Worm (Caenorhabditis elegans): ENCODE results near the gene T04F3.4.

The T04F3.4 gene

ce11 chrV:11764373-11764954, 1.6 kb upstream of the T04F3.4 start, which contains the start of the genes F55A11.1 and syx-5:
F55A11.1 (minus strand) TSS chrV:11764385.
syx-5 (plus strand) TSS chrV:11764904.
- TF ChIP-seq fkh-2 (tag; optimal IDR thresholded peaks at IDR 0.05) (no peak), nhr-67 (tag; optimal IDR thresholded peaks at IDR 0.05) (no peak), lin-39 (tag; optimal IDR thresholded peaks at IDR 0.05) (no peak), ama-1 (optimal IDR thresholded peaks at IDR 0.05) (no peak), jun-1 (tag; optimal IDR thresholded peaks at IDR 0.05) (peak; percentile 72), daf-12 (tag; optimal IDR thresholded peaks at IDR 0.05) (no peak), nhr-12 (tag; optimal IDR thresholded peaks at IDR 0.05) (no peak), ztf-11 (tag; optimal IDR thresholded peaks at IDR 0.05) (no peak), egl-5 (tag; optimal IDR thresholded peaks at IDR 0.05) (peak; percentile 10), hmg-11 (tag; optimal IDR thresholded peaks at IDR 0.05) (peak; percentile 83), nhr-77 (tag; optimal IDR thresholded peaks at IDR 0.05) (no peak), pqm-1 (tag; optimal IDR thresholded peaks at IDR 0.05) (peak; percentile 53), ceh-28 (tag; optimal IDR thresholded peaks at IDR 0.05) (peak; percentile 86), nhr-28 (tag; optimal IDR thresholded peaks at IDR 0.05) (no peak), elt-2 (tag; optimal IDR thresholded peaks at IDR 0.05) (peak; percentile 61), zag-1 (tag; optimal IDR thresholded peaks at IDR 0.05) (no peak), ceh-9 (tag; optimal IDR thresholded peaks at IDR 0.05) (no peak), ceh-82 (tag; optimal IDR thresholded peaks at IDR 0.05) (peak; percentile 34), elt-3 (tag; optimal IDR thresholded peaks at IDR 0.05) (no peak), nhr-76 (tag; optimal IDR thresholded peaks at IDR 0.05) (no peak), nfya-1 (tag; optimal IDR thresholded peaks at IDR 0.05; ENCODE audit: insufficient read depth) (peak; percentile 94), nhr-43 (tag; optimal IDR thresholded peaks at IDR 0.05; ENCODE audit: poor library complexity, severe bottlenecking) (peak; percentile 82), lsy-12 (tag; optimal IDR thresholded peaks at IDR 0.05) (peak; percentile 95), nhr-23 (tag; optimal IDR thresholded peaks at IDR 0.05) (peak; percentile 84), egl-27 (tag; optimal IDR thresholded peaks at IDR 0.05) (no peak), fos-1 (tag; optimal IDR thresholded peaks at IDR 0.05) (no peak), ztf-4 (tag; optimal IDR thresholded peaks at IDR 0.05) (no peak), mml-1 (tag; optimal IDR thresholded peaks at IDR 0.05) (no peak), nhr-25 (tag; optimal IDR thresholded peaks at IDR 0.05) (peak; percentile 49), skn-1 (tag; optimal IDR thresholded peaks at IDR 0.05) (peak; percentile 20), fkh-10 (GFP tag; optimal IDR thresholded peaks at IDR 0.05) (peak; percentile 86), ZK546.5 (tag; optimal IDR thresholded peaks at IDR 0.05) (no peak), R02D3.7 (tag; optimal IDR thresholded peaks at IDR 0.05) (peak; percentile 97), elt-1 (tag; optimal IDR thresholded peaks at IDR 0.05) (peak; percentile 36), pha-4 (tag; optimal IDR thresholded peaks at IDR 0.05) (peak; percentile 88), unc-39 (tag; optimal IDR thresholded peaks at IDR 0.05) (no peak), tbx-2 (tag; optimal IDR thresholded peaks at IDR 0.05) (peak; percentile 84), aly-2 (tag; optimal IDR thresholded peaks at IDR 0.05) (peak; percentile 7), mdl-1 (tag; optimal IDR thresholded peaks at IDR 0.05) (no peak), lin-15B (tag; optimal IDR thresholded peaks at IDR 0.05) (peak; percentile 83), snpc-4 (tag; optimal IDR thresholded peaks at IDR 0.05) (peak; percentile 89), unc-62 (GFP tag; optimal IDR thresholded peaks at IDR 0.05) (no peak), nhr-11 (tag; optimal IDR thresholded peaks at IDR 0.05) (peak; percentile 14), ceh-16 (tag; optimal IDR thresholded peaks at IDR 0.05) (no peak), eor-1 (tag; optimal IDR thresholded peaks at IDR 0.05) (no peak), sea-2 (GFP tag; optimal IDR thresholded peaks at IDR 0.05) (no peak), nhr-237 (tag; optimal IDR thresholded peaks at IDR 0.05) (no peak)

Measured in whole organism, L3 larva.